Fruit fly (Drosophila melanogaster) S2 (cell line): ENCODE results near the gene fred.

ENCODE experiments used
- CG8478 ChIP-seq: fragments of >200 bp; optimal IDR thresholded peaks from 2 replicates; lab custom pipeline; 2018
- CTCF ChIP-seq, 2 experiments: fragments of >200 bp; optimal IDR thresholded peaks; 2 replicates each; lab custom pipeline; 2018

DNA sequence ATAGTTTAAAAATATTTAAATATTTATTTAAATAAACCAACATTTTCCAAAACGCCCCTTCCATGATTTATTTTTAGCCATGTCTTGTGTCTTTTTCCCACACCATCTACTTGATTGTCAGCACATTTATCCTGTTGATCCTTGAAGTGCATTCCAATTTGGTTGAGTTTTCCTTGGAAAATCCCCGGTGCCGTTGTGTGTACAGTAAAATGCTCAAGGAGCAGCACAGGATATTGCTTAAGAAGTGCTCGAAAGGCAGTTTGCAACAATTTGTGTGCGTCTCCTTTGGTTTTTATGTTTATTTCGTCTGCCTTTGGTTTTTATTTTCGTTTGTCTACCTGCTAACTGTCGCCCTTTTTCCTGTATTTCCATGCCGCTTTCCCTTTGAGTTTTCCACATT is 42.8 kb upstream of the fred start:
- TF ChIP-seq CTCF (optimal IDR thresholded peaks at IDR 0.05; lab: Kevin White, UChicago) (no peak), CG8478 (lab: Kevin White, UChicago) (no peak)
